Fruit fly (Drosophila melanogaster): ENCODE data around the gene sl.

The sl gene

DNA sequence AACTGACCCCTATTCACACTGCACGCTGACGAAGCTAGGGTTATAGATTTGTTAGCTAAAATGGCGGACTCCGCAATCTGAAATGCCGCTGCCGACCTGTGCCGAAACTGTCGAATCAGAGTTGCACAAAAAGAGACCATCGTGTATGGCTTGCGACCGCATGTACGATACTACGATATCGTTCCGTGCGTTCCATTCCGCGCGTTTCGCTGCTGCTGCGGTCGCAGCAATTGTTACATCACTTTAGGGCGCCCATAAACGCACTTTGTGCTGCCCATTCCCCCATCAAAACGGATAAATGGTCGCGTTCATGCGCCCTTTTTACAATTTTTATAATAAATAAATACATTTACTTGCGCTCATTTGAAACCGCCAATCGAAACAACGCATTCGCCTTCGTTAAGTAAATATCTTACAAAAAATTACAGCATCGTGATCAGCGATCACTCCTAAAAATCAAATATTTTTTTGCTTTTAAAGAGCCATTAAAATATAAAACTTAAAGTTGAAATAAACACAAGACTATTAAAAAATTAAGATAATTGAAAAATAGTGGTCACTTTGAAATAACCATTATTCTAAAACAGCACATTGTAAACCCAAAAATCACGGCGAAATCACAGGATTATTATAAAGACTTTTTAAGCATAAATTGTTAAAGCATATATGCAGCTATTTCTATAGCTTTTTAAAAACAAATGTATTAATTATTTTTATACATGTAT is 29.8 kb upstream of the sl start, which contains the start of gene Cyp1 (continued):
- peak; percentile 10 for TF ChIP-seq NC2β (GFP tag; optimal IDR thresholded peaks at IDR 0.05)
- no peak for TF ChIP-seq fd64A (GFP tag; optimal IDR thresholded peaks at IDR 0.05)
- no peak for TF ChIP-seq hth (optimal IDR thresholded peaks at IDR 0.05)
- peak; percentile 90 for TF ChIP-seq CG17186 (GFP tag; optimal IDR thresholded peaks at IDR 0.05)
- 0 out of 2 replicates have a peak, but pooled peaks have one; percentile 26 for TF ChIP-seq al (GFP tag; IDR thresholded peaks at IDR 0.05)
- peak; percentile 58; the same call in 1 of the 2 replicates for TF ChIP-seq CG3847 (GFP tag; IDR thresholded peaks at IDR 0.05)
- peak; percentile 37; the same call in 1 of the 3 replicates for TF ChIP-seq ase (GFP tag; IDR thresholded peaks at IDR 0.05)
- TF ChIP-seq CG1529 (GFP tag; optimal IDR thresholded peaks at IDR 0.05), result no peak
- TF ChIP-seq nmo (GFP tag; optimal IDR thresholded peaks at IDR 0.05), result peak; percentile 44
- TF ChIP-seq CG9215 (GFP tag; IDR thresholded peaks at IDR 0.05), result peak; percentile 21; the same call in 1 of the 2 replicates
- no peak for TF ChIP-seq run (tag; optimal IDR thresholded peaks at IDR 0.05)
- TF ChIP-seq pan (optimal IDR thresholded peaks at IDR 0.05), result no peak
- peak in 1 of 2 experiments; percentile 46 for TF ChIP-seq pan (GFP tag; optimal IDR thresholded peaks at IDR 0.05 in 1 of 2, IDR thresholded peaks at IDR 0.05 in 1 of 2)
- TF ChIP-seq CG12391 (tag; optimal IDR thresholded peaks at IDR 0.05), result peak; percentile 19
- no peak for TF ChIP-seq scrt (GFP tag; optimal IDR thresholded peaks at IDR 0.05)
- peak; percentile 32; the same call in 1 of the 2 replicates for TF ChIP-seq CG2129 (GFP tag; IDR thresholded peaks at IDR 0.05; ENCODE audit: partially characterized antibody)
- peak; percentile 99 for TF ChIP-seq CG31441 (GFP tag; IDR thresholded peaks at IDR 0.05)
- peak; percentile 90 for TF ChIP-seq bbx (GFP tag; IDR thresholded peaks at IDR 0.05; ENCODE audit: partially characterized antibody)
- peak; percentile 80 for TF ChIP-seq pzg (GFP tag; optimal IDR thresholded peaks at IDR 0.05)
- peak in 1 of 2 experiments; percentile 99 for TF ChIP-seq Pdp1 (GFP tag; optimal IDR thresholded peaks at IDR 0.05)
- TF ChIP-seq Nf-YC (tag; optimal IDR thresholded peaks at IDR 0.05), result no peak
- TF ChIP-seq CG1024 (GFP tag; IDR thresholded peaks at IDR 0.05), result peak; percentile 79
- no peak for TF ChIP-seq CTCF (GFP tag; optimal IDR thresholded peaks at IDR 0.05)
- no peak for TF ChIP-seq hkb (optimal IDR thresholded peaks at IDR 0.05)
- TF ChIP-seq hkb (GFP tag; IDR thresholded peaks at IDR 0.05), result peak; percentile 58; the same call in 1 of the 2 replicates
- peak; percentile 59 for TF ChIP-seq gt (GFP tag; IDR thresholded peaks at IDR 0.05)
- TF ChIP-seq trem (tag; optimal IDR thresholded peaks at IDR 0.05), result peak; percentile 38
- peak; percentile 72; the same call in 2 of the 3 replicates for TF ChIP-seq CG7963 (GFP tag; IDR thresholded peaks at IDR 0.05; ENCODE audit: partially characterized antibody)
- peak; percentile 68 for TF ChIP-seq unc-4 (GFP tag; IDR thresholded peaks at IDR 0.05; ENCODE audit: partially characterized antibody)
- TF ChIP-seq Scr (GFP tag; IDR thresholded peaks at IDR 0.05; ENCODE audit: partially characterized antibody), result peak; percentile 76
- 0 out of 2 replicates have a peak, but pooled peaks have one; percentile 22 for TF ChIP-seq CG14014 (GFP tag; IDR thresholded peaks at IDR 0.05)
- TF ChIP-seq CG9932 (GFP tag; IDR thresholded peaks at IDR 0.05), result peak; percentile 68
- TF ChIP-seq CG13123 (GFP tag; optimal IDR thresholded peaks at IDR 0.05), result no peak
- 0 out of 2 replicates have a peak, but pooled peaks have one; percentile 33 for TF ChIP-seq Awh (GFP tag; IDR thresholded peaks at IDR 0.05)
- TF ChIP-seq Ptx1 (GFP tag; IDR thresholded peaks at IDR 0.05), result 0 out of 2 replicates have a peak, but pooled peaks have one; percentile 43
- no peak for TF ChIP-seq Sox102F (GFP tag; optimal IDR thresholded peaks at IDR 0.05)
- TF ChIP-seq gsb (GFP tag; IDR thresholded peaks at IDR 0.05), result peak; percentile 45
- no peak for TF ChIP-seq CG1647 (GFP tag; optimal IDR thresholded peaks at IDR 0.05)
- TF ChIP-seq Nf-YA (GFP tag; IDR thresholded peaks at IDR 0.05), result no peak; the same call in 1 of the 2 replicates
- peak; percentile 68; the same call in 2 of the 3 replicates for TF ChIP-seq HLH4C (GFP tag; IDR thresholded peaks at IDR 0.05; ENCODE audit: partially characterized antibody)
- TF ChIP-seq toy (GFP tag; IDR thresholded peaks at IDR 0.05), result 0 out of 2 replicates have a peak, but pooled peaks have one; percentile 8
- TF ChIP-seq E2f2 (GFP tag; IDR thresholded peaks at IDR 0.05), result peak; percentile 64
- TF ChIP-seq CG34376 (GFP tag; optimal IDR thresholded peaks at IDR 0.05), result no peak
- peak; percentile 51 for TF ChIP-seq CG2712 (tag; optimal IDR thresholded peaks at IDR 0.05)
- TF ChIP-seq Optix (GFP tag; IDR thresholded peaks at IDR 0.05), result peak; percentile 25; the same call in 1 of the 3 replicates
- peak; percentile 73; the same call in 1 of the 2 replicates for TF ChIP-seq NFAT (GFP tag; IDR thresholded peaks at IDR 0.05)
- TF ChIP-seq Xrp1 (GFP tag; IDR thresholded peaks at IDR 0.05), result peak; percentile 44; the same call in 1 of the 2 replicates
- TF ChIP-seq Doc2 (GFP tag; IDR thresholded peaks at IDR 0.05), result no peak
- peak; percentile 1 for TF ChIP-seq CG1602 (GFP tag; optimal IDR thresholded peaks at IDR 0.05)
- TF ChIP-seq CG8765 (GFP tag; IDR thresholded peaks at IDR 0.05), result peak; percentile 28; the same call in 1 of the 2 replicates

Measured in whole organism, embryonic.